Worm (Caenorhabditis elegans) whole organism, L2 larva: Measurements from ENCODE around the gene dhs-28.

Experiments
- C34F6.9 ChIP-seq: fragments of 150-350 bp; optimal IDR thresholded peaks from 2 replicates; lab custom pipeline; 2014; ENCODE audit warnings: missing biosample characterization, missing genetic modification characterization
- R02D3.7 ChIP-seq: fragments of 150-350 bp; optimal IDR thresholded peaks from 2 replicates; lab custom pipeline; 2014; ENCODE audit warnings: missing biosample characterization, missing genetic modification characterization
- Y55F3AM.14 ChIP-seq: fragments of 200-800 bp; sonication (Bioruptor generic); optimal IDR thresholded peaks from 2 replicates; lab custom pipeline; 2018; ENCODE audit warnings: mild to moderate bottlenecking, missing genetic modification characterization, missing compliant biosample characterization
- ZK546.5 ChIP-seq: sonication (generic microtip); optimal IDR thresholded peaks from 2 replicates; lab custom pipeline; 2017; ENCODE audit warnings: missing biosample characterization, missing genetic modification characterization
- alr-1 ChIP-seq: fragments of 150-350 bp; optimal IDR thresholded peaks from 2 replicates; lab custom pipeline; 2014; ENCODE audit warnings: missing biosample characterization, missing genetic modification characterization
- aly-2 ChIP-seq: fragments of 150-350 bp; optimal IDR thresholded peaks from 2 replicates; lab custom pipeline; 2014; ENCODE audit warnings: missing biosample characterization, missing genetic modification characterization
- ama-1 ChIP-seq: fragments of 150-350 bp; optimal IDR thresholded peaks from 2 replicates; lab custom pipeline; 2018; ENCODE audit warnings: inconsistent platforms
- ceh-16 ChIP-seq: fragments of 150-350 bp; optimal IDR thresholded peaks from 2 replicates; lab custom pipeline; 2014; ENCODE audit warnings: missing biosample characterization, missing genetic modification characterization
- ceh-82 ChIP-seq: fragments of 150-350 bp; optimal IDR thresholded peaks from 2 replicates; lab custom pipeline; 2014; ENCODE audit warnings: missing biosample characterization, missing genetic modification characterization
- crh-2 ChIP-seq: sonication (generic microtip); optimal IDR thresholded peaks from 2 replicates; lab custom pipeline; 2017; ENCODE audit warnings: missing biosample characterization, missing genetic modification characterization
- egl-27 ChIP-seq: sonication (generic microtip); optimal IDR thresholded peaks from 3 replicates; lab custom pipeline; 2017; ENCODE audit warnings: missing biosample characterization, missing genetic modification reagents, missing genetic modification characterization
- elt-1 ChIP-seq: fragments of 150-350 bp; optimal IDR thresholded peaks from 2 replicates; lab custom pipeline; 2014; ENCODE audit warnings: missing biosample characterization, missing genetic modification characterization
- elt-3 ChIP-seq: sonication (generic microtip); optimal IDR thresholded peaks from 2 replicates; lab custom pipeline; 2017; ENCODE audit warnings: missing biosample characterization, missing genetic modification characterization
- fos-1 ChIP-seq: fragments of 150-350 bp; optimal IDR thresholded peaks from 2 replicates; lab custom pipeline; 2014; ENCODE audit warnings: missing biosample characterization, missing genetic modification characterization
- gmeb-1 ChIP-seq: fragments of 150-350 bp; optimal IDR thresholded peaks from 2 replicates; lab custom pipeline; 2014; ENCODE audit warnings: missing biosample characterization, missing genetic modification characterization
- lin-13 ChIP-seq: fragments of 150-350 bp; optimal IDR thresholded peaks from 2 replicates; lab custom pipeline; 2014; ENCODE audit warnings: missing biosample characterization, missing genetic modification reagents, missing genetic modification characterization
- lin-39 ChIP-seq: fragments of 150-350 bp; optimal IDR thresholded peaks from 2 replicates; lab custom pipeline; 2014; ENCODE audit warnings: missing biosample characterization, missing genetic modification reagents, missing genetic modification characterization
- lsy-2 ChIP-seq, 2 experiments: fragments of 150-350 bp in 1 of 2; sonication (generic microtip) in 1 of 2; optimal IDR thresholded peaks; 2 replicates each; lab custom pipeline; 2014 to 2017; ENCODE audit warnings: missing biosample characterization in 2 of 2, missing genetic modification characterization in 2 of 2
- mab-5 ChIP-seq: fragments of 150-350 bp; optimal IDR thresholded peaks from 2 replicates; lab custom pipeline; 2014; ENCODE audit warnings: missing biosample characterization, missing genetic modification characterization
- mbf-1 ChIP-seq: sonication (generic microtip); optimal IDR thresholded peaks from 2 replicates; lab custom pipeline; 2017; ENCODE audit warnings: missing biosample characterization, missing genetic modification characterization
- mdl-1 ChIP-seq, 2 experiments: fragments of 150-350 bp in 1 of 2; sonication (generic microtip) in 1 of 2; optimal IDR thresholded peaks; 2 replicates each; lab custom pipeline; 2017; ENCODE audit warnings: missing biosample characterization in 2 of 2, missing genetic modification characterization in 2 of 2
- nhr-10 ChIP-seq: sonication (generic microtip); optimal IDR thresholded peaks from 2 replicates; lab custom pipeline; 2017; ENCODE audit warnings: missing biosample characterization, missing genetic modification characterization
- nhr-12 ChIP-seq: fragments of 150-350 bp; optimal IDR thresholded peaks from 2 replicates; lab custom pipeline; 2014; ENCODE audit warnings: missing biosample characterization, missing genetic modification characterization
- nhr-129 ChIP-seq: fragments of 150-350 bp; optimal IDR thresholded peaks from 2 replicates; lab custom pipeline; 2014; ENCODE audit warnings: missing biosample characterization, missing genetic modification characterization
- nhr-21 ChIP-seq: fragments of 150-350 bp; optimal IDR thresholded peaks from 2 replicates; lab custom pipeline; 2014; ENCODE audit warnings: missing biosample characterization, missing genetic modification characterization
- nhr-23 ChIP-seq: fragments of 150-350 bp; optimal IDR thresholded peaks from 2 replicates; lab custom pipeline; 2014; ENCODE audit warnings: missing biosample characterization, missing genetic modification reagents, missing genetic modification characterization
- nhr-237 ChIP-seq: fragments of 150-350 bp; optimal IDR thresholded peaks from 2 replicates; lab custom pipeline; 2014; ENCODE audit warnings: missing biosample characterization, missing genetic modification characterization
- nhr-6 ChIP-seq: fragments of 150-350 bp; optimal IDR thresholded peaks from 2 replicates; lab custom pipeline; 2014; ENCODE audit warnings: missing biosample characterization, missing genetic modification characterization
- peb-1 ChIP-seq: fragments of 150-350 bp; optimal IDR thresholded peaks from 2 replicates; lab custom pipeline; 2014; ENCODE audit warnings: missing biosample characterization, missing genetic modification characterization
- skn-1 ChIP-seq: sonication (generic microtip); optimal IDR thresholded peaks from 2 replicates; lab custom pipeline; 2017; ENCODE audit warnings: missing biosample characterization, missing genetic modification characterization
- sma-3 ChIP-seq: sonication (generic microtip); optimal IDR thresholded peaks from 2 replicates; lab custom pipeline; 2016; ENCODE audit warnings: missing genetic modification reagents, missing genetic modification characterization, missing compliant biosample characterization
- sma-9 ChIP-seq, 2 experiments: fragments of 150-350 bp in 1 of 2; sonication (generic microtip) in 1 of 2; optimal IDR thresholded peaks; 2 replicates each; lab custom pipeline; 2014 to 2016; ENCODE audit warnings: missing genetic modification characterization in 2 of 2, mild to moderate bottlenecking in 1 of 2, missing biosample characterization in 1 of 2, missing compliant biosample characterization in 1 of 2, missing genetic modification reagents in 1 of 2, moderate library complexity in 1 of 2
- unc-39 ChIP-seq: fragments of 150-350 bp; optimal IDR thresholded peaks from 2 replicates; lab custom pipeline; 2014; ENCODE audit warnings: missing biosample characterization, missing genetic modification characterization
- zag-1 ChIP-seq: fragments of 150-350 bp; optimal IDR thresholded peaks from 2 replicates; lab custom pipeline; 2014; ENCODE audit warnings: missing biosample characterization, missing genetic modification characterization
- ztf-1 ChIP-seq: fragments of 200-800 bp; sonication (Bioruptor generic); conservative IDR thresholded peaks from 2 replicates; pipeline ENCODE4 v1.3.6; 2022; ENCODE audit warnings: missing genetic modification characterization, missing compliant biosample characterization
- ztf-4 ChIP-seq: fragments of 150-350 bp; optimal IDR thresholded peaks from 2 replicates; lab custom pipeline; 2014; ENCODE audit warnings: missing biosample characterization, missing genetic modification characterization

Gene dhs-28

ce11 chrX:6856793-6857192, 38.6 kb downstream of the dhs-28 start:
- no peak for TF ChIP-seq crh-2 (tag; lab: Kevin White, UChicago)
- no peak for TF ChIP-seq fos-1 (tag; lab: Kevin White, UChicago)
- TF ChIP-seq ZK546.5 (tag; lab: Kevin White, UChicago): no peak
- no peak for TF ChIP-seq ztf-4 (tag; lab: Kevin White, UChicago)
- TF ChIP-seq sma-9 (GFP tag; optimal IDR thresholded peaks at IDR 0.05; lab: Kevin White, UChicago): peak; percentile 7
- TF ChIP-seq sma-9 (tag; optimal IDR thresholded peaks at IDR 0.05; lab: Kevin White, UChicago): no peak
- TF ChIP-seq, all 48 proteins: peak for 1

ce11 chrX:6861564-6861963, 43.3 kb downstream of the dhs-28 start:
- TF ChIP-seq mab-5 (tag; lab: Kevin White, UChicago): no peak
- no peak for TF ChIP-seq nhr-23 (tag; lab: Kevin White, UChicago)
- no peak for TF ChIP-seq nhr-6 (tag; lab: Kevin White, UChicago)
- TF ChIP-seq mbf-1 (tag; lab: Kevin White, UChicago): no peak
- TF ChIP-seq alr-1 (tag; lab: Kevin White, UChicago): no peak
- TF ChIP-seq lin-39 (tag; lab: Kevin White, UChicago): no peak
- no peak for TF ChIP-seq elt-1 (tag; lab: Kevin White, UChicago)

DNA sequence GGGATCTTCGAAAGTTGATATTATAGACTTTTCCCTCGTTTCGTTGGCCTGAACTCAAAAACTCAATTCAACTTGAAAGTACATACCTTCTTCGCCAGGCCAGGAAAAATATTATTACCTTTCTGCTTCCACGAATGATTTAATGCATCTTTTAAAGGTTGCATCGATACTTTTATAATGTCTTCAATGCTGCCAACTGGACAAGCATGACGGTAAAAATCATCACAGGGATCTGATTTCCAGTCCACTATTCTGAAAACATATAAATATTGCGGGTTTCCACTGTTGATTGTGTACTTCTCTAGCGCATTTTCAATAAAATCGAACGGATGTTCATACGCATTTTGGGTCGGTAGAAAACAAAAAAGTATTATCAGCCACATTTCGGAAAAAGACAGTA, 44.8 kb downstream of the dhs-28 start, which contains the start of gene nep-4:
Gene nep-4 (minus strand): TSS at position 393 of the 400 bp plus-strand sequence.
- TF ChIP-seq C34F6.9 (tag; lab: Kevin White, UChicago): no peak
- TF ChIP-seq fos-1 (tag; lab: Kevin White, UChicago): no peak
- TF ChIP-seq ceh-82: no peak
- no peak for TF ChIP-seq peb-1 (tag; lab: Kevin White, UChicago)
- no peak for TF ChIP-seq Y55F3AM.14 (GFP tag; lab: Kevin White, UChicago)
- no peak for TF ChIP-seq zag-1 (tag; lab: Kevin White, UChicago)
- no peak for TF ChIP-seq sma-3 (GFP tag; lab: Kevin White, UChicago)
- no peak for TF ChIP-seq mbf-1 (tag; lab: Kevin White, UChicago)
- no peak for TF ChIP-seq ama-1 (lab: Kevin White, UChicago)
- no peak for TF ChIP-seq skn-1 (tag; lab: Kevin White, UChicago)
- TF ChIP-seq elt-1 (tag; lab: Kevin White, UChicago): no peak
- no peak for TF ChIP-seq nhr-12
- no peak for TF ChIP-seq aly-2 (tag; lab: Kevin White, UChicago)
- TF ChIP-seq unc-39 (tag; lab: Kevin White, UChicago): no peak

- TF ChIP-seq nhr-129: no peak
- no peak for TF ChIP-seq R02D3.7 (tag; lab: Kevin White, UChicago)
- no peak for TF ChIP-seq fos-1 (tag; lab: Kevin White, UChicago)
- no peak for TF ChIP-seq nhr-10 (tag; lab: Kevin White, UChicago)
- TF ChIP-seq gmeb-1 (tag; lab: Kevin White, UChicago): no peak
- TF ChIP-seq alr-1 (tag; lab: Kevin White, UChicago): no peak
- TF ChIP-seq nhr-21 (tag; lab: Kevin White, UChicago): no peak
These were observed 47.6 kb downstream of the dhs-28 start, which contains the start of gene odr-10 for ce11 chrX:6865839-6866238. odr-10 (minus strand) TSS chrX:6865939.

DNA sequence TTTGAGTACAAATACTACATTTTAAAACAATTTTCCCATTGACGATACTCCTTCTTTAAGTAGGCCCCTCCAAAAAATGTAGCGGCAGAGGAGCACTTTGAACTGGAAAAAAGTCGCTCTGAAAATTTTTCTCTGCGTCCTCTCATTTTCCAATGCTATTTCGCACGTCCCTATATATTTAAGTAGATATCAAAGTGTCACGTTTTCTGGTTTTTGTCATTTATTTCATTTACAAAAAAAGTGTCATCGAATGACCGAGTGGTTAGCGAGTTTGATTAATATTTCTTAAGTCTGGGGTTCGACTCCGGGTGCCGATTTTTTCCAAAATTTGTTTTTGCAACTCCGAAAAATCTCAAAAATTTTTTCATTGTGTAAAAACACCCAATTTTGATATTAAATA, 48.7 kb downstream of the dhs-28 start:
- TF ChIP-seq mdl-1 (tag; optimal IDR thresholded peaks at IDR 0.05; lab: Kevin White, UChicago): no peak
- no peak for TF ChIP-seq nhr-6 (tag; lab: Kevin White, UChicago)
- TF ChIP-seq ceh-16 (tag; lab: Kevin White, UChicago): no peak
- no peak for TF ChIP-seq C34F6.9 (tag; lab: Kevin White, UChicago)
- no peak for TF ChIP-seq ama-1 (lab: Kevin White, UChicago)
- TF ChIP-seq lin-39 (tag; lab: Kevin White, UChicago): no peak
- no peak for TF ChIP-seq elt-3 (tag; lab: Kevin White, UChicago)
- TF ChIP-seq lsy-2 (tag; optimal IDR thresholded peaks at IDR 0.05; lab: Kevin White, UChicago): no peak
- TF ChIP-seq crh-2 (tag; lab: Kevin White, UChicago): no peak
- no peak for TF ChIP-seq lin-13 (GFP tag; lab: Kevin White, UChicago)
- no peak for TF ChIP-seq nhr-237 (tag; lab: Kevin White, UChicago)
- TF ChIP-seq peb-1 (tag; lab: Kevin White, UChicago): no peak
- no peak for TF ChIP-seq ztf-1
- no peak for TF ChIP-seq egl-27 (tag; lab: Kevin White, UChicago)
- TF ChIP-seq aly-2 (tag; lab: Kevin White, UChicago): no peak
- no peak for TF ChIP-seq fos-1 (tag; lab: Kevin White, UChicago)
